Fruit fly (Drosophila melanogaster) whole organism, wandering third instar larva: ENCODE data around the gene CG6565.

Experiments used
- Dif ChIP-seq: fragments of 200-275, 200-300 bp; sonication (Bioruptor generic); optimal IDR thresholded peaks from 2 replicates; lab custom pipeline; 2018; ENCODE audit warnings: missing biosample characterization, missing genetic modification characterization; ENCODE audit not compliant: partially characterized antibody
- Hr78 ChIP-seq: fragments of >200 bp; optimal IDR thresholded peaks from 2 replicates; lab custom pipeline; 2017; ENCODE audit warnings: missing biosample characterization, missing genetic modification characterization
- br ChIP-seq: fragments of 200-800 bp; sonication (Bioruptor generic); optimal IDR thresholded peaks from 2 replicates; lab custom pipeline; 2016; ENCODE audit warnings: missing biosample characterization, missing genetic modification characterization
- dmrt93B ChIP-seq: fragments of 200-800 bp; sonication (Bioruptor generic); optimal IDR thresholded peaks from 2 replicates; lab custom pipeline; 2018; ENCODE audit warnings: missing biosample characterization, mild to moderate bottlenecking, missing genetic modification characterization
- ey ChIP-seq: fragments of 200-800 bp; sonication (Bioruptor generic); optimal IDR thresholded peaks from 2 replicates; lab custom pipeline; 2016; ENCODE audit warnings: missing biosample characterization, missing genetic modification characterization
- foxo ChIP-seq, 2 experiments: fragments of 200-800 bp; sonication (Bioruptor generic); optimal IDR thresholded peaks; 2 replicates in 1 of 2; 3 replicates in 1 of 2; lab custom pipeline; 2016 to 2017; ENCODE audit warnings: missing biosample characterization in 2 of 2, missing genetic modification characterization in 2 of 2
- fru ChIP-seq: fragments of 200-800 bp; sonication (Bioruptor generic); optimal IDR thresholded peaks from 3 replicates; lab custom pipeline; 2016; ENCODE audit warnings: missing biosample characterization, mild to moderate bottlenecking, missing genetic modification characterization
- tai ChIP-seq: sonication (Bioruptor generic); optimal IDR thresholded peaks from 2 replicates; lab custom pipeline; 2016; ENCODE audit warnings: missing biosample characterization, missing genetic modification characterization

DNA sequence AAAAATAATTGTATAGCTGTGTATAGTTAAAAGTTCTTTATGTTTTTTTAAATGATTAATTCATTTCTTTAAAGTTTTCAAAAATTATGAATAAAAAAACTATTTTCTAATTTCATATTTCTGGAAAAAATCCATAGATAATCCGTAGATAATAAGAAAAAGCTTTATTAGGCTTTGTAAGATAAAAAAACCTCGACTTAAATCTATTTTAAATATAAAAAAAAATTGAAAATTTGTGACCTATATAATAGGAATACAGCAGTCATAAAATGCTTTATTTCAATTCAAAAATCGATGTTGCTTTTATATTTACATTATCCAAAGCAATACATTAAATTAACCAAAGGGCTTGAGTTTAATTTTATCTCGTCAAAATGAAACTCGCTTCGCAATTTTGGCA, 38.4 kb downstream of the CG6565 start, which contains the start of gene Flad2:
- TF ChIP-seq Dif = no peak
- no peak for TF ChIP-seq fru (GFP tag; lab: Kevin White, UChicago)
- no peak for TF ChIP-seq ey (GFP tag; lab: Kevin White, UChicago)
- no peak for TF ChIP-seq tai (GFP tag; lab: Kevin White, UChicago)
- TF ChIP-seq dmrt93B (GFP tag; lab: Kevin White, UChicago) = no peak
- TF ChIP-seq br (GFP tag; lab: Kevin White, UChicago) = no peak
- no peak for TF ChIP-seq Hr78 (GFP tag; lab: Kevin White, UChicago)
- TF ChIP-seq foxo (GFP tag; optimal IDR thresholded peaks at IDR 0.05; lab: Kevin White, UChicago) = no peak
